Fruit fly (Drosophila melanogaster) whole organism: ENCODE measurements around the gene CG17562.

Experiments used
- CG8478 ChIP-seq: fragments of >200 bp; optimal IDR thresholded peaks from 2 replicates; lab custom pipeline; 2018; ENCODE audit warnings: inconsistent platforms
- Dll ChIP-seq: fragments of >200 bp; optimal IDR thresholded peaks from 2 replicates; lab custom pipeline; 2017
- EcR ChIP-seq, 2 experiments: fragments of >200 bp; optimal IDR thresholded peaks; 2 replicates each; lab custom pipeline; 2017; ENCODE audit warnings: missing biosample characterization in 2 of 2, missing genetic modification characterization in 2 of 2, missing genetic modification reagents in 2 of 2
- pan ChIP-seq: fragments of >200 bp; optimal IDR thresholded peaks from 2 replicates; lab custom pipeline; 2017
- psq ChIP-seq: fragments of >200 bp; optimal IDR thresholded peaks from 2 replicates; lab custom pipeline; 2017
- usp ChIP-seq: fragments of >200 bp; optimal IDR thresholded peaks from 2 replicates; lab custom pipeline; 2017; ENCODE audit warnings: missing biosample characterization, missing genetic modification characterization, mixed read lengths

dm6 chr3R:16617650-16618049 is 2.5 kb downstream of the CG17562 start, which contains the start of gene CG17560:
- no peak for TF ChIP-seq psq (lab: Kevin White, UChicago)
- no peak for TF ChIP-seq EcR (GFP tag; optimal IDR thresholded peaks at IDR 0.05; lab: Kevin White, UChicago)
- TF ChIP-seq pan, result no peak
- no peak for TF ChIP-seq Dll (lab: Kevin White, UChicago)
- TF ChIP-seq usp, result no peak
- TF ChIP-seq CG8478 (lab: Kevin White, UChicago), result no peak
